Fruit fly (Drosophila melanogaster) S2 (cell line): Measurements from ENCODE around the gene Mp.

Experiments used
- CG8478 ChIP-seq: fragments of >200 bp; optimal IDR thresholded peaks from 2 replicates; lab custom pipeline; 2018
- CTCF ChIP-seq, 2 experiments: fragments of >200 bp; optimal IDR thresholded peaks; 2 replicates each; lab custom pipeline; 2018

- TF ChIP-seq CTCF (optimal IDR thresholded peaks at IDR 0.05; lab: Kevin White, UChicago) (no peak), CG8478 (lab: Kevin White, UChicago) (no peak)
Measured at dm6 chr3L:7090764-7091163, 92.1 kb downstream of the Mp start.
